Fruit fly (Drosophila melanogaster) whole organism, embryonic: ENCODE results near the gene bys.

Source experiments
- Awh ChIP-seq: fragments of 200-800 bp; sonication (Bioruptor generic); IDR thresholded peaks from 2 replicates; pipeline ENCODE4, ENCODE4 v1.3.6; 2022; ENCODE audit warnings: missing biosample characterization, missing genetic modification characterization
- CG10267 ChIP-seq: fragments of 200-800 bp; sonication (Bioruptor generic); optimal IDR thresholded peaks from 2 replicates; lab custom pipeline; 2018; ENCODE audit warnings: missing biosample characterization, mild to moderate bottlenecking, missing genetic modification characterization, moderate library complexity
- CG10654 ChIP-seq: fragments of 200-800 bp; sonication (Bioruptor generic); optimal IDR thresholded peaks from 2 replicates; lab custom pipeline; 2016; ENCODE audit warnings: missing biosample characterization, missing genetic modification characterization
- CG10959 ChIP-seq: fragments of 200-800 bp; sonication (Bioruptor generic); IDR thresholded peaks from 2 replicates; pipeline ENCODE4 v1.3.6; 2022; ENCODE audit warnings: missing biosample characterization, missing genetic modification characterization
- CG11695 ChIP-seq: fragments of 200-800 bp; sonication (Bioruptor generic); IDR thresholded peaks from 3 replicates; pipeline ENCODE4 v1.3.6; 2022; ENCODE audit warnings: missing biosample characterization, missing genetic modification characterization
- CG11723 ChIP-seq: fragments of 200-800 bp; sonication (Bioruptor generic); optimal IDR thresholded peaks from 2 replicates; lab custom pipeline; 2017; ENCODE audit warnings: missing biosample characterization, mild to moderate bottlenecking, missing genetic modification characterization
- CG12155 ChIP-seq: fragments of 200-800 bp; sonication (Bioruptor generic); optimal IDR thresholded peaks from 3 replicates; lab custom pipeline; 2016; ENCODE audit warnings: missing biosample characterization, missing genetic modification characterization
- CG15514 ChIP-seq: fragments of 200-800 bp; sonication (Bioruptor generic); optimal IDR thresholded peaks from 3 replicates; lab custom pipeline; 2017; ENCODE audit warnings: missing biosample characterization, missing genetic modification characterization, mild to moderate bottlenecking, moderate library complexity, missing genetic modification reagents
- CG16863 ChIP-seq: fragments of 200-800 bp; sonication (Bioruptor generic); optimal IDR thresholded peaks from 3 replicates; lab custom pipeline; 2016; ENCODE audit warnings: missing biosample characterization, missing genetic modification characterization
- CG17361 ChIP-seq: fragments of 200-800 bp; sonication (Bioruptor generic); IDR thresholded peaks from 3 replicates; pipeline ENCODE4 v1.3.6; 2022; ENCODE audit warnings: missing biosample characterization, missing genetic modification characterization
- CG18011 ChIP-seq: fragments of 200-800 bp; sonication (Bioruptor generic); optimal IDR thresholded peaks from 2 replicates; lab custom pipeline; 2017; ENCODE audit warnings: missing biosample characterization, missing genetic modification characterization, mild to moderate bottlenecking, moderate library complexity, missing genotype
- CG18262 ChIP-seq: fragments of 200-800 bp; optimal IDR thresholded peaks from 3 replicates; lab custom pipeline; 2019; ENCODE audit warnings: missing biosample characterization, mild to moderate bottlenecking, missing genetic modification characterization, moderate library complexity
- CG18599 ChIP-seq: fragments of 200-800 bp; sonication (Bioruptor generic); optimal IDR thresholded peaks from 3 replicates; lab custom pipeline; 2017; ENCODE audit warnings: missing biosample characterization, missing genetic modification characterization, mild to moderate bottlenecking, moderate library complexity, missing genetic modification reagents
- CG3407 ChIP-seq: fragments of 200-800 bp; sonication (Bioruptor generic); optimal IDR thresholded peaks from 2 replicates; lab custom pipeline; 2018; ENCODE audit warnings: missing biosample characterization, mild to moderate bottlenecking, missing genetic modification characterization
- CG34376 ChIP-seq: fragments of 200-800 bp; sonication (Bioruptor generic); optimal IDR thresholded peaks from 2 replicates; lab custom pipeline; 2018; ENCODE audit warnings: missing biosample characterization, mild to moderate bottlenecking, missing genetic modification characterization
- CG3726 ChIP-seq: fragments of 200-800 bp; sonication (Bioruptor generic); IDR thresholded peaks from 3 replicates; pipeline ENCODE4, ENCODE4 v1.3.6; 2022; ENCODE audit warnings: missing biosample characterization, missing genetic modification characterization
- CG4282 ChIP-seq: fragments of 200-800 bp; sonication (Bioruptor generic); optimal IDR thresholded peaks from 2 replicates; lab custom pipeline; 2016; ENCODE audit warnings: missing biosample characterization, missing genetic modification characterization
- CG4360 ChIP-seq: fragments of 200-800 bp; sonication (Bioruptor generic); IDR thresholded peaks from 2 replicates; pipeline ENCODE4 v1.3.6; 2022; ENCODE audit warnings: missing biosample characterization, missing genetic modification characterization
- CG4617 ChIP-seq: fragments of 200-800 bp; sonication (Bioruptor generic); optimal IDR thresholded peaks from 3 replicates; lab custom pipeline; 2016; ENCODE audit warnings: missing biosample characterization, missing genetic modification characterization, borderline replicate concordance
- CG4730 ChIP-seq: fragments of 200-800 bp; sonication (Bioruptor generic); IDR thresholded peaks from 2 replicates; pipeline ENCODE4 v1.3.6; 2022; ENCODE audit warnings: missing biosample characterization, missing genetic modification characterization
- CG4854 ChIP-seq: fragments of 200-800 bp; sonication (Bioruptor generic); optimal IDR thresholded peaks from 2 replicates; lab custom pipeline; 2016; ENCODE audit warnings: missing biosample characterization, missing genetic modification characterization, inconsistent platforms
- CG6175 ChIP-seq: fragments of 200-800 bp; sonication (Bioruptor generic); IDR thresholded peaks from 3 replicates; pipeline ENCODE4 v1.3.6; 2022; ENCODE audit warnings: missing biosample characterization, missing genetic modification characterization
- CG7372 ChIP-seq: fragments of 200-800 bp; sonication (Bioruptor generic); IDR thresholded peaks from 2 replicates; pipeline ENCODE4 v1.3.6; 2022; ENCODE audit warnings: missing biosample characterization, missing genetic modification characterization
- CG7745 ChIP-seq: fragments of 200-800 bp; sonication (Bioruptor generic); optimal IDR thresholded peaks from 2 replicates; lab custom pipeline; 2018; ENCODE audit warnings: missing biosample characterization, mild to moderate bottlenecking, missing genetic modification characterization, moderate library complexity
- CG7839 ChIP-seq: fragments of 200-800 bp; sonication (Bioruptor generic); optimal IDR thresholded peaks from 3 replicates; lab custom pipeline; 2018; ENCODE audit warnings: missing biosample characterization, mild to moderate bottlenecking, missing genetic modification characterization, moderate library complexity
- CG7928 ChIP-seq: fragments of 200-800 bp; sonication (Bioruptor generic); optimal IDR thresholded peaks from 2 replicates; lab custom pipeline; 2017; ENCODE audit warnings: missing biosample characterization, mild to moderate bottlenecking, missing genetic modification characterization
- CG7987 ChIP-seq: fragments of 200-800 bp; sonication (Bioruptor generic); optimal IDR thresholded peaks from 2 replicates; lab custom pipeline; 2018; ENCODE audit warnings: missing biosample characterization, mild to moderate bottlenecking, missing genetic modification characterization, moderate library complexity
- CG9797 ChIP-seq: fragments of 200-800 bp; sonication (Bioruptor generic); optimal IDR thresholded peaks from 3 replicates; lab custom pipeline; 2018; ENCODE audit warnings: missing biosample characterization, mild to moderate bottlenecking, missing genetic modification characterization
- CG9932 ChIP-seq: fragments of 200-800 bp; sonication (Bioruptor generic); IDR thresholded peaks from 2 replicates; pipeline ENCODE4 v1.3.6; 2022; ENCODE audit warnings: missing biosample characterization, missing genetic modification characterization
- E2f1 ChIP-seq: fragments of 200-800 bp; sonication (Bioruptor generic); IDR thresholded peaks from 2 replicates; pipeline ENCODE4 v1.3.6; 2022; ENCODE audit warnings: missing biosample characterization, missing genetic modification characterization
- Ets65A ChIP-seq: fragments of 200-800 bp; sonication (Bioruptor generic); peaks from one replicate; lab custom pipeline; 2016; ENCODE audit warnings: missing biosample characterization, missing genetic modification characterization
- GATAe ChIP-seq: fragments of 200-800 bp; sonication (Bioruptor generic); conservative IDR thresholded peaks from 2 replicates; pipeline ENCODE4 v1.3.6; 2022; ENCODE audit warnings: missing biosample characterization, missing genetic modification characterization
- HLH4C ChIP-seq: fragments of 200-800 bp; sonication (Bioruptor generic); IDR thresholded peaks from 3 replicates; pipeline ENCODE4 v1.3.6; 2022; ENCODE audit warnings: missing biosample characterization, missing genetic modification characterization; ENCODE audit not compliant: partially characterized antibody
- Hand ChIP-seq: fragments of 200-800 bp; sonication (Bioruptor generic); optimal IDR thresholded peaks from 2 replicates; lab custom pipeline; 2017; ENCODE audit warnings: mild to moderate bottlenecking, missing biosample characterization, missing genetic modification reagents, missing genetic modification characterization
- HmgZ ChIP-seq: fragments of 200-800 bp; sonication (Bioruptor generic); optimal IDR thresholded peaks from 2 replicates; lab custom pipeline; 2018; ENCODE audit warnings: missing biosample characterization, mild to moderate bottlenecking, missing genetic modification characterization
- Meics ChIP-seq: fragments of 200-800 bp; sonication (Bioruptor generic); optimal IDR thresholded peaks from 2 replicates; lab custom pipeline; 2017; ENCODE audit warnings: missing biosample characterization, mild to moderate bottlenecking, missing genetic modification characterization
- Oli ChIP-seq: fragments of 200-800 bp; sonication (Bioruptor generic); optimal IDR thresholded peaks from 2 replicates; lab custom pipeline; 2018; ENCODE audit warnings: missing biosample characterization, mild to moderate bottlenecking, missing genetic modification characterization, moderate library complexity
- bigmax ChIP-seq: fragments of 200-800 bp; sonication (Bioruptor generic); optimal IDR thresholded peaks from 2 replicates; lab custom pipeline; 2018; ENCODE audit warnings: missing biosample characterization, mild to moderate bottlenecking, missing genetic modification characterization
- bowl ChIP-seq: fragments of 200-800 bp; sonication (Bioruptor generic); IDR thresholded peaks from 2 replicates; pipeline ENCODE4 v1.3.6; 2022; ENCODE audit warnings: missing biosample characterization, missing genetic modification characterization
- danr ChIP-seq: fragments of 200-800 bp; sonication (Bioruptor generic); IDR thresholded peaks from 2 replicates; pipeline ENCODE4 v1.3.6; 2022; ENCODE audit warnings: missing biosample characterization, missing genetic modification characterization
- dmrt11E ChIP-seq: fragments of 200-800 bp; sonication (Bioruptor generic); optimal IDR thresholded peaks from 3 replicates; lab custom pipeline; 2018; ENCODE audit warnings: missing biosample characterization, mild to moderate bottlenecking, missing genetic modification characterization, moderate library complexity
- fd3F ChIP-seq: fragments of 200-800 bp; sonication (Bioruptor generic); optimal IDR thresholded peaks from 2 replicates; lab custom pipeline; 2018; ENCODE audit warnings: missing biosample characterization, mild to moderate bottlenecking, missing genetic modification characterization, moderate library complexity
- fd64A ChIP-seq: fragments of 200-800 bp; sonication (Bioruptor generic); optimal IDR thresholded peaks from 3 replicates; lab custom pipeline; 2018; ENCODE audit warnings: missing biosample characterization, mild to moderate bottlenecking, missing genetic modification characterization
- gt ChIP-seq: fragments of 200-800 bp; sonication (Bioruptor generic); IDR thresholded peaks from 2 replicates; pipeline ENCODE4 v1.3.6; 2022; ENCODE audit warnings: missing biosample characterization, missing genetic modification characterization
- hth ChIP-seq: fragments of >200 bp; optimal IDR thresholded peaks from 2 replicates; lab custom pipeline; 2017; ENCODE audit warnings: inconsistent platforms
- jigr1 ChIP-seq: fragments of 200-800 bp; sonication (Bioruptor generic); IDR thresholded peaks from 3 replicates; pipeline ENCODE4 v1.3.6; 2022; ENCODE audit warnings: missing biosample characterization, missing genetic modification characterization
- jing ChIP-seq: fragments of 200-800 bp; sonication (Bioruptor generic); optimal IDR thresholded peaks from 2 replicates; lab custom pipeline; 2018; ENCODE audit warnings: missing biosample characterization, mild to moderate bottlenecking, missing genetic modification characterization
- sim ChIP-seq: fragments of 200-800 bp; sonication (Bioruptor generic); IDR thresholded peaks from 2 replicates; pipeline ENCODE4 v1.3.6; 2022; ENCODE audit warnings: missing biosample characterization, missing genetic modification characterization
- sisA ChIP-seq: fragments of 200-800 bp; sonication (Bioruptor generic); IDR thresholded peaks from 2 replicates; pipeline ENCODE4 v1.3.6; 2022; ENCODE audit warnings: missing biosample characterization, missing genetic modification characterization
- slou ChIP-seq: fragments of 200-800 bp; sonication (Bioruptor generic); optimal IDR thresholded peaks from 3 replicates; lab custom pipeline; 2016; ENCODE audit warnings: missing biosample characterization, missing genetic modification characterization
- vnd ChIP-seq: fragments of 200-800 bp; sonication (Bioruptor generic); IDR thresholded peaks from 3 replicates; pipeline ENCODE4 v1.3.6; 2022; ENCODE audit warnings: missing biosample characterization, missing genetic modification characterization; ENCODE audit not compliant: partially characterized antibody
- wor ChIP-seq: fragments of 200-800 bp; sonication (Bioruptor generic); IDR thresholded peaks from 2 replicates; pipeline ENCODE4 v1.3.6; 2022; ENCODE audit warnings: missing biosample characterization, missing genetic modification characterization

Gene bys

dm6 chrX:7931028-7931549 lies 29.4 kb downstream of the bys start, which contains the start of gene mahe (continued):
- no peak for TF ChIP-seq CG3407 (GFP tag; lab: Kevin White, UChicago)
- no peak for TF ChIP-seq HmgZ (tag; lab: Kevin White, UChicago)
- TF ChIP-seq danr (GFP tag; lab: Robert Waterston, UW): no peak
- TF ChIP-seq fd64A: no peak
- no peak for TF ChIP-seq CG7372 (GFP tag; lab: Robert Waterston, UW)
- TF ChIP-seq CG3726 (GFP tag; lab: Robert Waterston, UW): no peak
- TF ChIP-seq CG7839 (tag; lab: Kevin White, UChicago): no peak
- no peak for TF ChIP-seq sisA (GFP tag; lab: Robert Waterston, UW)
- TF ChIP-seq CG12155: no peak
- TF ChIP-seq bigmax (GFP tag; lab: Kevin White, UChicago): no peak
- TF ChIP-seq CG7987 (GFP tag; lab: Kevin White, UChicago): no peak
- no peak for TF ChIP-seq CG9932 (GFP tag; lab: Robert Waterston, UW)
- TF ChIP-seq HLH4C: peak; percentile 76
- TF ChIP-seq Ets65A (GFP tag; lab: Kevin White, UChicago): no peak
- TF ChIP-seq CG11695 (GFP tag; lab: Robert Waterston, UW): no peak
- no peak for TF ChIP-seq sim (GFP tag; lab: Robert Waterston, UW)
- TF ChIP-seq hth (lab: Kevin White, UChicago): no peak
- no peak for TF ChIP-seq CG18599 (GFP tag; lab: Kevin White, UChicago)
- TF ChIP-seq CG17361: no peak
- no peak for TF ChIP-seq gt (GFP tag; lab: Robert Waterston, UW)
- no peak for TF ChIP-seq fd3F (GFP tag; lab: Kevin White, UChicago)
- no peak for TF ChIP-seq CG18011 (GFP tag; lab: Kevin White, UChicago)
- no peak for TF ChIP-seq CG10654 (GFP tag; lab: Kevin White, UChicago)
- TF ChIP-seq CG18262 (tag; lab: Kevin White, UChicago): no peak
- no peak for TF ChIP-seq CG16863
- no peak for TF ChIP-seq E2f1 (GFP tag; lab: Robert Waterston, UW)
- no peak for TF ChIP-seq dmrt11E (tag; lab: Kevin White, UChicago)
- TF ChIP-seq slou (GFP tag; lab: Kevin White, UChicago): no peak
- no peak; the same call in 2 of the 3 replicates for TF ChIP-seq jigr1 (GFP tag; lab: Robert Waterston, UW)
- TF ChIP-seq CG4617 (GFP tag; lab: Kevin White, UChicago): peak; percentile 13
- peak; percentile 69; the same call in 2 of the 3 replicates for TF ChIP-seq vnd (GFP tag; lab: Robert Waterston, UW)
- TF ChIP-seq CG9797 (GFP tag; lab: Kevin White, UChicago): no peak
- no peak for TF ChIP-seq wor (GFP tag; lab: Robert Waterston, UW)
- no peak for TF ChIP-seq CG6175 (GFP tag; lab: Robert Waterston, UW)
- peak; percentile 29 for TF ChIP-seq CG10267 (tag; lab: Kevin White, UChicago)
- no peak for TF ChIP-seq Meics (GFP tag; lab: Kevin White, UChicago)
- TF ChIP-seq CG15514 (GFP tag; lab: Kevin White, UChicago): peak; percentile 33
- no peak for TF ChIP-seq jing (GFP tag; lab: Kevin White, UChicago)
- TF ChIP-seq CG4282: no peak
- no peak for TF ChIP-seq GATAe (GFP tag; lab: Robert Waterston, UW)
- no peak for TF ChIP-seq CG10959
- no peak for TF ChIP-seq CG4360
- no peak for TF ChIP-seq CG7928 (GFP tag; lab: Kevin White, UChicago)
- no peak for TF ChIP-seq Awh (GFP tag; lab: Robert Waterston, UW)
- no peak for TF ChIP-seq Hand (GFP tag; lab: Kevin White, UChicago)
- no peak for TF ChIP-seq CG7745
- no peak for TF ChIP-seq Oli (tag; lab: Kevin White, UChicago)
- TF ChIP-seq bowl: no peak
- peak; percentile 37 for TF ChIP-seq CG34376 (GFP tag; lab: Kevin White, UChicago)
- TF ChIP-seq CG4854 (GFP tag; lab: Kevin White, UChicago): no peak
- no peak for TF ChIP-seq CG4730 (GFP tag; lab: Robert Waterston, UW)
- TF ChIP-seq CG11723 (GFP tag; lab: Kevin White, UChicago): no peak
